Worm (Caenorhabditis elegans) whole organism, L2 larva: ENCODE results near the gene gldi-9.

Source experiments
- C34F6.9 ChIP-seq: fragments of 150-350 bp; optimal IDR thresholded peaks from 2 replicates; lab custom pipeline; 2014; ENCODE audit warnings: missing biosample characterization, missing genetic modification characterization
- F13H6.1 ChIP-seq: sonication (generic microtip); optimal IDR thresholded peaks from 2 replicates; lab custom pipeline; 2016; ENCODE audit warnings: missing genetic modification characterization, missing compliant biosample characterization
- R02D3.7 ChIP-seq: fragments of 150-350 bp; optimal IDR thresholded peaks from 2 replicates; lab custom pipeline; 2014; ENCODE audit warnings: missing biosample characterization, missing genetic modification characterization
- Y55F3AM.14 ChIP-seq: fragments of 200-800 bp; sonication (Bioruptor generic); optimal IDR thresholded peaks from 2 replicates; lab custom pipeline; 2018; ENCODE audit warnings: mild to moderate bottlenecking, missing genetic modification characterization, missing compliant biosample characterization
- ZK546.5 ChIP-seq: sonication (generic microtip); optimal IDR thresholded peaks from 2 replicates; lab custom pipeline; 2017; ENCODE audit warnings: missing biosample characterization, missing genetic modification characterization
- alr-1 ChIP-seq: fragments of 150-350 bp; optimal IDR thresholded peaks from 2 replicates; lab custom pipeline; 2014; ENCODE audit warnings: missing biosample characterization, missing genetic modification characterization
- aly-2 ChIP-seq: fragments of 150-350 bp; optimal IDR thresholded peaks from 2 replicates; lab custom pipeline; 2014; ENCODE audit warnings: missing biosample characterization, missing genetic modification characterization
- ama-1 ChIP-seq: fragments of 150-350 bp; optimal IDR thresholded peaks from 2 replicates; lab custom pipeline; 2018; ENCODE audit warnings: inconsistent platforms
- blmp-1 ChIP-seq: sonication (generic microtip); optimal IDR thresholded peaks from 2 replicates; lab custom pipeline; 2017; ENCODE audit warnings: missing genetic modification characterization, mild to moderate bottlenecking, missing compliant biosample characterization, antibody characterized with exemption, moderate library complexity; ENCODE audit not compliant: insufficient read depth
- ceh-16 ChIP-seq: fragments of 150-350 bp; optimal IDR thresholded peaks from 2 replicates; lab custom pipeline; 2014; ENCODE audit warnings: missing biosample characterization, missing genetic modification characterization
- ceh-82 ChIP-seq: fragments of 150-350 bp; optimal IDR thresholded peaks from 2 replicates; lab custom pipeline; 2014; ENCODE audit warnings: missing biosample characterization, missing genetic modification characterization
- crh-2 ChIP-seq: sonication (generic microtip); optimal IDR thresholded peaks from 2 replicates; lab custom pipeline; 2017; ENCODE audit warnings: missing biosample characterization, missing genetic modification characterization
- dmd-4 ChIP-seq: sonication (generic microtip); optimal IDR thresholded peaks from 2 replicates; lab custom pipeline; 2017; ENCODE audit warnings: missing biosample characterization, missing genetic modification characterization
- egl-27 ChIP-seq: sonication (generic microtip); optimal IDR thresholded peaks from 3 replicates; lab custom pipeline; 2017; ENCODE audit warnings: missing biosample characterization, missing genetic modification reagents, missing genetic modification characterization
- elt-1 ChIP-seq: fragments of 150-350 bp; optimal IDR thresholded peaks from 2 replicates; lab custom pipeline; 2014; ENCODE audit warnings: missing biosample characterization, missing genetic modification characterization
- elt-3 ChIP-seq: sonication (generic microtip); optimal IDR thresholded peaks from 2 replicates; lab custom pipeline; 2017; ENCODE audit warnings: missing biosample characterization, missing genetic modification characterization
- fos-1 ChIP-seq: fragments of 150-350 bp; optimal IDR thresholded peaks from 2 replicates; lab custom pipeline; 2014; ENCODE audit warnings: missing biosample characterization, missing genetic modification characterization
- gmeb-1 ChIP-seq: fragments of 150-350 bp; optimal IDR thresholded peaks from 2 replicates; lab custom pipeline; 2014; ENCODE audit warnings: missing biosample characterization, missing genetic modification characterization
- lin-11 ChIP-seq: fragments of 150-350 bp; sonication (generic microtip); optimal IDR thresholded peaks from 2 replicates; lab custom pipeline; 2014; ENCODE audit warnings: missing biosample characterization, missing genetic modification characterization, inconsistent platforms, mixed read lengths
- lin-13 ChIP-seq: fragments of 150-350 bp; optimal IDR thresholded peaks from 2 replicates; lab custom pipeline; 2014; ENCODE audit warnings: missing biosample characterization, missing genetic modification reagents, missing genetic modification characterization
- lin-39 ChIP-seq: fragments of 150-350 bp; optimal IDR thresholded peaks from 2 replicates; lab custom pipeline; 2014; ENCODE audit warnings: missing biosample characterization, missing genetic modification reagents, missing genetic modification characterization
- lsy-2 ChIP-seq, 2 experiments: fragments of 150-350 bp in 1 of 2; sonication (generic microtip) in 1 of 2; optimal IDR thresholded peaks; 2 replicates each; lab custom pipeline; 2014 to 2017; ENCODE audit warnings: missing biosample characterization in 2 of 2, missing genetic modification characterization in 2 of 2
- mab-5 ChIP-seq: fragments of 150-350 bp; optimal IDR thresholded peaks from 2 replicates; lab custom pipeline; 2014; ENCODE audit warnings: missing biosample characterization, missing genetic modification characterization
- mbf-1 ChIP-seq: sonication (generic microtip); optimal IDR thresholded peaks from 2 replicates; lab custom pipeline; 2017; ENCODE audit warnings: missing biosample characterization, missing genetic modification characterization
- mdl-1 ChIP-seq, 2 experiments: fragments of 150-350 bp in 1 of 2; sonication (generic microtip) in 1 of 2; optimal IDR thresholded peaks; 2 replicates each; lab custom pipeline; 2017; ENCODE audit warnings: missing biosample characterization in 2 of 2, missing genetic modification characterization in 2 of 2
- nhr-10 ChIP-seq: sonication (generic microtip); optimal IDR thresholded peaks from 2 replicates; lab custom pipeline; 2017; ENCODE audit warnings: missing biosample characterization, missing genetic modification characterization
- nhr-11 ChIP-seq: fragments of 150-350 bp; optimal IDR thresholded peaks from 2 replicates; lab custom pipeline; 2014; ENCODE audit warnings: missing biosample characterization, missing genetic modification characterization
- nhr-12 ChIP-seq: fragments of 150-350 bp; optimal IDR thresholded peaks from 2 replicates; lab custom pipeline; 2014; ENCODE audit warnings: missing biosample characterization, missing genetic modification characterization
- nhr-129 ChIP-seq: fragments of 150-350 bp; optimal IDR thresholded peaks from 2 replicates; lab custom pipeline; 2014; ENCODE audit warnings: missing biosample characterization, missing genetic modification characterization
- nhr-21 ChIP-seq: fragments of 150-350 bp; optimal IDR thresholded peaks from 2 replicates; lab custom pipeline; 2014; ENCODE audit warnings: missing biosample characterization, missing genetic modification characterization
- nhr-23 ChIP-seq: fragments of 150-350 bp; optimal IDR thresholded peaks from 2 replicates; lab custom pipeline; 2014; ENCODE audit warnings: missing biosample characterization, missing genetic modification reagents, missing genetic modification characterization
- nhr-237 ChIP-seq: fragments of 150-350 bp; optimal IDR thresholded peaks from 2 replicates; lab custom pipeline; 2014; ENCODE audit warnings: missing biosample characterization, missing genetic modification characterization
- nhr-25 ChIP-seq: fragments of 150-350 bp; sonication (generic microtip); optimal IDR thresholded peaks from 3 replicates; lab custom pipeline; 2014; ENCODE audit warnings: missing biosample characterization, missing genetic modification characterization
- nhr-6 ChIP-seq: fragments of 150-350 bp; optimal IDR thresholded peaks from 2 replicates; lab custom pipeline; 2014; ENCODE audit warnings: missing biosample characterization, missing genetic modification characterization
- nhr-77 ChIP-seq: fragments of 150-350 bp; optimal IDR thresholded peaks from 2 replicates; lab custom pipeline; 2014; ENCODE audit warnings: missing biosample characterization, missing genetic modification characterization
- peb-1 ChIP-seq: fragments of 150-350 bp; optimal IDR thresholded peaks from 2 replicates; lab custom pipeline; 2014; ENCODE audit warnings: missing biosample characterization, missing genetic modification characterization
- sem-4 ChIP-seq: fragments of 150-350 bp; optimal IDR thresholded peaks from 2 replicates; lab custom pipeline; 2014; ENCODE audit warnings: missing biosample characterization, missing genetic modification reagents, missing genetic modification characterization
- skn-1 ChIP-seq: sonication (generic microtip); optimal IDR thresholded peaks from 2 replicates; lab custom pipeline; 2017; ENCODE audit warnings: missing biosample characterization, missing genetic modification characterization
- sma-3 ChIP-seq: sonication (generic microtip); optimal IDR thresholded peaks from 2 replicates; lab custom pipeline; 2016; ENCODE audit warnings: missing genetic modification reagents, missing genetic modification characterization, missing compliant biosample characterization
- sma-9 ChIP-seq, 2 experiments: fragments of 150-350 bp in 1 of 2; sonication (generic microtip) in 1 of 2; optimal IDR thresholded peaks; 2 replicates each; lab custom pipeline; 2014 to 2016; ENCODE audit warnings: missing genetic modification characterization in 2 of 2, mild to moderate bottlenecking in 1 of 2, missing biosample characterization in 1 of 2, missing compliant biosample characterization in 1 of 2, missing genetic modification reagents in 1 of 2, moderate library complexity in 1 of 2
- snpc-4 ChIP-seq: fragments of 150-350 bp; optimal IDR thresholded peaks from 2 replicates; lab custom pipeline; 2014; ENCODE audit warnings: missing biosample characterization, missing genetic modification characterization
- unc-39 ChIP-seq: fragments of 150-350 bp; optimal IDR thresholded peaks from 2 replicates; lab custom pipeline; 2014; ENCODE audit warnings: missing biosample characterization, missing genetic modification characterization
- unc-55 ChIP-seq: fragments of 150-350 bp; sonication (generic microtip); optimal IDR thresholded peaks from 3 replicates; lab custom pipeline; 2014; ENCODE audit warnings: missing biosample characterization, missing genetic modification reagents, missing genetic modification characterization
- unc-62 ChIP-seq: fragments of 150-350 bp; optimal IDR thresholded peaks from 2 replicates; lab custom pipeline; 2014; ENCODE audit warnings: missing biosample characterization, missing genetic modification reagents, missing genetic modification characterization
- zag-1 ChIP-seq: fragments of 150-350 bp; optimal IDR thresholded peaks from 2 replicates; lab custom pipeline; 2014; ENCODE audit warnings: missing biosample characterization, missing genetic modification characterization
- ztf-1 ChIP-seq: fragments of 200-800 bp; sonication (Bioruptor generic); conservative IDR thresholded peaks from 2 replicates; pipeline ENCODE4 v1.3.6; 2022; ENCODE audit warnings: missing genetic modification characterization, missing compliant biosample characterization
- ztf-11 ChIP-seq: sonication (generic microtip); optimal IDR thresholded peaks from 2 replicates; lab custom pipeline; 2017; ENCODE audit warnings: missing biosample characterization, missing genetic modification characterization
- ztf-4 ChIP-seq: fragments of 150-350 bp; optimal IDR thresholded peaks from 2 replicates; lab custom pipeline; 2014; ENCODE audit warnings: missing biosample characterization, missing genetic modification characterization

The gldi-9 gene

DNA sequence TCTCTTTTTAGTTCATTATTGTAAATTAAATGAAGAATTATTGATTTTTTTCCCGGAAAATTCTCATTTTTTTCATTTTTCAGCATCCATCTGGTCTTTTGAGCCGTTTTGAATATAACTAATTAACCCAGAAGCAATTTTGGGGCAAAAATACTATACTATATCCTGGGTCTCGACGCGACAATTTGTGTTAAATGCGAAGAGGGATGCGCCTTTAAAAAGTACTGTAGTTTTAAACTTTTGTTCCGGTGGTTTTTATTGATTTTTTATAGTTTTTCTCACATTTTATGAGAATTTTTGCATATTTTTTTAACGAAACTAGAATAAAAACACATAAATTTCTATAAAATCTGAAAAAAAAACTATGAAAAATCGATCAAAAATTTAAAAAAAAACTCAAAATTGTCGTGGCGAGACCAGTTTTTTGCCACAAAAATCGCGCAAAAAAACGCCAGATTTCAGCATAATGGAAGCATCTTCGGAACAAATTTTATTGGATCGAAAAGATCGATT lies 31.9 kb upstream of the gldi-9 start, which contains the start of gene tbcc-1:
Gene tbcc-1, plus strand, starts transcription at position 463 of the 513 bp plus-strand sequence.
- TF ChIP-seq fos-1 (no peak), ZK546.5 (tag; lab: Kevin White, UChicago) (no peak), nhr-77 (no peak), lin-13 (GFP tag; lab: Kevin White, UChicago) (no peak), ztf-4 (tag; lab: Kevin White, UChicago) (no peak), nhr-12 (tag; lab: Kevin White, UChicago) (no peak), blmp-1 (tag; lab: Kevin White, UChicago) (no peak), ama-1 (lab: Kevin White, UChicago) (no peak)

DNA sequence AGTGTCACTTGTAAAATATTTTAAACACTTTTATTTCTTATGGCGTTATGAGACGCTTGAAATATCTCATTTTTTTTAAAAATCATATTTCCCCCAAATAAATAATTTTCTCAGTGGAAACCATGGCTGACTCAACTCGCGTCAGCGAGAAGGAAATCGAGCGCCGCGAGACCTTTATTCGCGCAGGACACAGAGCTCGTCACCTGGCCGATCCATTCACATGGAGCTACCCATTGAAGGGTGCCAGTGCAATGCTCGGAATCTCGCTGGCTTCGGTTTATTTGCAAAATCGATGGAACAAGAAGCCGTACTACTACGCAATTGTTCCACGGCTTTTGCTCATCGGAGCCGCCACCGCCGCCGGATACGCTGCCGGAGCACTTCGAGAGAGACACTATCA lies 30.6 kb upstream of the gldi-9 start, which contains the start of gene nduc-2:
Gene nduc-2, plus strand, starts transcription at position 113 of the 400 bp plus-strand sequence.
- TF ChIP-seq sma-3 (peak; percentile 29), lsy-2 (tag; optimal IDR thresholded peaks at IDR 0.05; lab: Kevin White, UChicago) (peak in 1 of 2 experiments; percentile 13), nhr-21 (tag; lab: Kevin White, UChicago) (no peak), unc-55 (GFP tag; lab: Kevin White, UChicago) (no peak)

DNA sequence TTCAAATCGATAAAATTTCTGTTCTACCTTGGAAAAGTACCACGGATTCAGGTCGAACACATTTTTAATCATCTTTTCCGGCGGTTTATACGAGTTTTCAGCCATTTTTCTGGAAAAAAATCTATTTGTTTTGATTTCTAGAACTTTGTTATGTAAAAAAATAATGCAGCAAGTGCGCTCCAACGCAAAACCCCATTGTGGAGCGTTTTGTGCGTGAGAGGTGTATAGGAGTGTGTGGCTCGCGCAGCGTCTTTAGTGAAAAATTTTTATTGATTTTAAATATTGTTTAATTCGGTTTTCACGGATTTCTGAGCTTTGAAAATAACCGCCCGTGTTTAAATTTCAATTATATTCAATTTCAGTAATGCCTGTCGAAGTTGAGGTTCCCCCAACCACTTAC lies 29.7 kb upstream of the gldi-9 start, which contains the start of gene Y71H2AM.20:
Gene Y71H2AM.20, minus strand, starts transcription at position 109 of the 400 bp plus-strand sequence.
- TF ChIP-seq R02D3.7 (tag; lab: Kevin White, UChicago) (peak; percentile 45), nhr-25 (tag; lab: Kevin White, UChicago) (peak; percentile 97), dmd-4 (tag; lab: Kevin White, UChicago) (no peak), nhr-237 (peak; percentile 49), nhr-77 (peak; percentile 85), sma-3 (peak; percentile 96), elt-1 (tag; lab: Kevin White, UChicago) (no peak), Y55F3AM.14 (GFP tag; lab: Kevin White, UChicago) (peak; percentile 87), zag-1 (tag; lab: Kevin White, UChicago) (peak; percentile 96), blmp-1 (tag; lab: Kevin White, UChicago) (peak; percentile 60), ama-1 (lab: Kevin White, UChicago) (peak; percentile 71), mab-5 (peak; percentile 88), ceh-82 (tag; lab: Kevin White, UChicago) (peak; percentile 84), peb-1 (no peak), crh-2 (tag; lab: Kevin White, UChicago) (peak; percentile 99), ZK546.5 (tag; lab: Kevin White, UChicago) (peak; percentile 60), snpc-4 (tag; lab: Kevin White, UChicago) (peak; percentile 77), unc-39 (no peak), C34F6.9 (tag; lab: Kevin White, UChicago) (peak; percentile 99), unc-62 (no peak), elt-3 (tag; lab: Kevin White, UChicago) (no peak), lin-11 (tag; lab: Kevin White, UChicago) (peak; percentile 89), sem-4 (peak; percentile 97), egl-27 (peak; percentile 78), aly-2 (tag; lab: Kevin White, UChicago) (no peak), nhr-6 (tag; lab: Kevin White, UChicago) (peak; percentile 94), nhr-129 (tag; lab: Kevin White, UChicago) (peak; percentile 94), alr-1 (tag; lab: Kevin White, UChicago) (peak; percentile 59), fos-1 (peak; percentile 98), ztf-11 (tag; lab: Kevin White, UChicago) (no peak), ceh-16 (peak; percentile 44), F13H6.1 (peak; percentile 93), nhr-21 (tag; lab: Kevin White, UChicago) (peak; percentile 93), unc-55 (GFP tag; lab: Kevin White, UChicago) (peak; percentile 99), mbf-1 (tag; lab: Kevin White, UChicago) (no peak), gmeb-1 (tag; lab: Kevin White, UChicago) (peak; percentile 89), ztf-4 (tag; lab: Kevin White, UChicago) (peak; percentile 96), mdl-1 (tag; optimal IDR thresholded peaks at IDR 0.05; lab: Kevin White, UChicago) (peak in 1 of 2 experiments; percentile 75), lsy-2 (tag; optimal IDR thresholded peaks at IDR 0.05; lab: Kevin White, UChicago) (peak; percentile 92 to 98), nhr-23 (tag; lab: Kevin White, UChicago) (no peak), nhr-12 (tag; lab: Kevin White, UChicago) (peak; percentile 49), lin-39 (tag; lab: Kevin White, UChicago) (no peak), lin-13 (GFP tag; lab: Kevin White, UChicago) (peak; percentile 98), nhr-10 (tag; lab: Kevin White, UChicago) (peak; percentile 38), skn-1 (tag; lab: Kevin White, UChicago) (peak; percentile 84), nhr-11 (tag; lab: Kevin White, UChicago) (no peak), ztf-1 (GFP tag; lab: Robert Waterston, UW) (no peak), sma-9 (GFP tag; optimal IDR thresholded peaks at IDR 0.05; lab: Kevin White, UChicago) (peak; percentile 92), sma-9 (tag; optimal IDR thresholded peaks at IDR 0.05; lab: Kevin White, UChicago) (no peak)
